Worm (Caenorhabditis elegans): ENCODE measurements around the gene pqn-90.
"Not testable (repeated sequence)": the region's sequence is repeated elsewhere in the genome, so short reads cannot be mapped to it uniquely, and the experiment has no call there.

Gene pqn-90

DNA sequence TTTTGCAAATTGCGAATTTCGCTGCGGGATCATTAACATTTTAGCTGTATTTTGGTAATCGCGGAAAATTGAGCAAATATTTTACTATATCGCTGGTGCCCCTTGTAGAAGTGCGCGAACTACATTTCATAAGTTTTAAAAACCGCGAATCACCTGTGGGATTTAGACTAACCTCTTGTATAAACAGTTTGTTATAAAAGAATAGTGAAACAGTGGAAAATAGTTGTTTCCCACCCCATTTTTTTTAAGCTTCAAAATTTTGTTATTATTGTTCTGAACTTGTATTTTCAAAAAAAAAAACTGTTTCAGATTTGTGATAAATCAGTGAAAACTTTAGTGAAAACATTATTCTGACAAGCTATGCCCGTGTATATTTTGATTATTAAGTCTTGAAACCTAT, 24.4 kb upstream of the pqn-90 start:
- TF ChIP-seq pha-4 (tag; optimal IDR thresholded peaks at IDR 0.05) (no peak), unc-120 (tag; optimal IDR thresholded peaks at IDR 0.05; ENCODE audit: poor library complexity, severe bottlenecking) (no peak), lin-13 (tag; optimal IDR thresholded peaks at IDR 0.05) (no peak)

DNA sequence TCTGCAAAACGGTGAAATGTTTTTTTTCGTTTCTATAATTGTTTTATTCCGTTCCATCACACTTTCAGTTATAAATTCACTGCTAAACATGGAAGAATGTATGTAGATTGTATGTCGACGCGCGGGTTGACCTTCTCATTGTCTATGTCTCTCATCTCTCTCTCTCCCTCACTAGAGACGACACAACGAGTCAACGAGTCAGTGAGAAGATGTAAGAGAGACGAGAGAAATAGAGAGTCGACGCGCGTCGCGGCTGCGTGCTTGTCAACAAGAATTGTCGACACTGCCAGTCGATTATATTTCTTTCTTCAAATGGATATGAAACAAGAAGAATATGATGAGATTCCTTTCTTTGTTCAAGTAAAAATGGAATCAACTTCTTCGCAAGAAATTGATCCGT, 20.9 kb upstream of the pqn-90 start, which contains the start of gene Y73F8A.13:
Y73F8A.13 (plus strand) TSS at position 240 of the 400 bp plus-strand sequence.
- TF ChIP-seq mep-1 (tag; optimal IDR thresholded peaks at IDR 0.05) (no peak), snpc-4 (tag; optimal IDR thresholded peaks at IDR 0.05) (no peak), hlh-1 (tag; optimal IDR thresholded peaks at IDR 0.05) (peak; percentile 2), nhr-76 (tag; optimal IDR thresholded peaks at IDR 0.05) (no peak), cnd-1 (tag; optimal IDR thresholded peaks at IDR 0.05) (no peak), nhr-28 (tag; optimal IDR thresholded peaks at IDR 0.05) (no peak), pha-4 (tag; optimal IDR thresholded peaks at IDR 0.05) (peak; percentile 33)

DNA sequence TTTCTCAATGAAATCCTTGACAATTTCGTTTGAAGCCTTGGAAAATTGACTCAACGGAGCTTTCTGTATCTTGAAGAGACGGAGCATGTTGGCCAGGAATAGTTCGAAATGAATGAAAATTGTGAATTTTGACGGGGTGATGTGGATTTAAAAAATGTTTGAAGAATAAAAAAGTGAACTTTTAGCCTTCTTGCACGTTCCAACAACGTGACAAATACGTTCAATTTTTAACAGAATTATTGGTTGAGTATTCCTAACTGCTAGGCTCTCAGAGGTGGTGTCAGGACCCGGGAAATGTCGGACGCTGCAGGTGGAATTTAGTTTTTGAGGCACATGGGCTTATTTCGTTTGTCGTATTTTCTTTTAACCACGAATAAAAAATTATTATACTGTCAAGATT, 20.5 kb upstream of the pqn-90 start, which contains the start of gene Y73F8A.12:
Y73F8A.12 (minus strand) TSS at position 101 of the 400 bp plus-strand sequence.
- not testable (repeated sequence) for TF ChIP-seq nhr-12 (tag; optimal IDR thresholded peaks at IDR 0.05); tbx-8 (GFP tag; optimal IDR thresholded peaks at IDR 0.05); mls-2 (tag; optimal IDR thresholded peaks at IDR 0.05)

DNA sequence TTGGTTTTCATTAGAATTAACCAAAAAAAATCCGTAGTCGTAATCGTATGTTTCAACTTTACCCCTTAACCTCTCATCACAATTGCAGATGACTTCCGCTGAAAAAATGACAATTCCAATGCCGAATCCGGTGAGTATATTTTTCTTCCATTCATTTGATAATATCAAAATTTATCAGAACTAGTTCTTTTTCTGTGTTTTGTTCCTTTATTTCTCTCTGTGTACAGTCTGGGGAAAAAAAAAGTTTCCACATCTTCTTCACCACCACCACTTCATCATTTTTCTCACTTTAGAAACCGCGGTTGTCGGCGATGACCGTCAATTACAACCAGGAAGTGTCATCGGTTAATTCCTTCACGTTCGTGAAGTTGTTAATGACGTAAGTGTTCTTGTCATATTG, 11.1 kb upstream of the pqn-90 start, which contains the start of gene best-21:
best-21 (plus strand) TSS at position 301 of the 400 bp plus-strand sequence.
- TF ChIP-seq bed-3 (GFP tag; optimal IDR thresholded peaks at IDR 0.05) (no peak), ces-1 (GFP tag; optimal IDR thresholded peaks at IDR 0.05) (no peak), nhr-12 (tag; optimal IDR thresholded peaks at IDR 0.05) (no peak)

DNA sequence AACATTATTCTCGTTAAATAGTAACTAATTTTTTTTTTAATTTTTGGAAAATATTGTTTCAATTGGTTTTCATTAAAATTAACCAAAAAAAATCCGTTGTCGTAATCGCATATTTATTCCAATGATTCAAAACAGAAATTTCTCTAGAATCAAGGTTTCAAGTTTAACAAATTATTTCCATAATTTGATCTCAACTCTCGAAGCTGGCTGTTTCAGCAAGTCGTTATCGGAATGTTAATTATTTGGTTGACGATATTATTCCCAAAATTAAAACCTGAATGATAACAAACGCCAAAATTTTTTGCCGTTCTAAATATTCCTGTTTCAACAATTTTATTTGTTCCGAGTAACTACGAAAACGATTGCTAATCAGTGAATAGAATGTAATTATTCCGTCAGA, 9.0 kb upstream of the pqn-90 start:
- TF ChIP-seq blmp-1 (tag; optimal IDR thresholded peaks at IDR 0.05), result no peak
- no peak for TF ChIP-seq nhr-237 (tag; optimal IDR thresholded peaks at IDR 0.05)
- TF ChIP-seq nhr-76 (tag; optimal IDR thresholded peaks at IDR 0.05), result no peak
- no peak for TF ChIP-seq hlh-1 (tag; optimal IDR thresholded peaks at IDR 0.05)
- no peak for TF ChIP-seq ceh-43 (GFP tag; optimal IDR thresholded peaks at IDR 0.05)
- no peak for TF ChIP-seq elt-3 (tag; optimal IDR thresholded peaks at IDR 0.05)
- no peak for TF ChIP-seq zip-8 (tag; optimal IDR thresholded peaks at IDR 0.05)
- no peak for TF ChIP-seq ceh-39 (tag; optimal IDR thresholded peaks at IDR 0.05)
- TF ChIP-seq unc-120 (tag; optimal IDR thresholded peaks at IDR 0.05; ENCODE audit: poor library complexity, severe bottlenecking), result no peak
- TF ChIP-seq cnd-1 (tag; optimal IDR thresholded peaks at IDR 0.05), result no peak
- TF ChIP-seq lin-13 (tag; optimal IDR thresholded peaks at IDR 0.05), result no peak
- TF ChIP-seq pha-4 (tag; optimal IDR thresholded peaks at IDR 0.05), result no peak
- no peak for TF ChIP-seq ham-2 (GFP tag; optimal IDR thresholded peaks at IDR 0.05)

DNA sequence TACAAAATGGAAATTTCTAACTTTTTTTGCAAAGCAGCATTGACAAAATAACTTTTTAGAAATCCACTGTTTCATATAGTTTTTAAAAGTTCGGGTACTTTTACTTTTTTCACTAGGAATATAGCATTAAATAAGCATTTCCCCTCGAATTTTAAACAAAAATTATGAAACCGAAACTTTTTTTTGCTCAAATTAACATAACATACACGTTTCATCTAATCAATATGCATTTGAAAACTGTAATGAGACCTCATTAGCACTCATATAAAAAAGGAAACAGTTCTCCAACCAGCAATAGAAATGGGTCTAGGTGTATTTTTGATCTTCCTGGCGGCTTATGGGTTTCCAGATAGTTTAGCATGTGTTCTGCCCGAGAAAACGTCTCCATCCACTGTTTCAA, 3.0 kb upstream of the pqn-90 start, which contains the start of gene Y73F8A.10:
Y73F8A.10 (plus strand) TSS at position 301 of the 400 bp plus-strand sequence.
- no peak for TF ChIP-seq lin-32 (GFP tag; optimal IDR thresholded peaks at IDR 0.05)
- no peak for TF ChIP-seq sptf-1 (tag; optimal IDR thresholded peaks at IDR 0.05)
- TF ChIP-seq mab-5 (tag; optimal IDR thresholded peaks at IDR 0.05), result no peak
- no peak for TF ChIP-seq nhr-237 (tag; optimal IDR thresholded peaks at IDR 0.05)
- TF ChIP-seq lsy-2 (tag; optimal IDR thresholded peaks at IDR 0.05), result no peak
- no peak for TF ChIP-seq unc-120 (tag; optimal IDR thresholded peaks at IDR 0.05; ENCODE audit: poor library complexity, severe bottlenecking)
- no peak for TF ChIP-seq ceh-83 (GFP tag; optimal IDR thresholded peaks at IDR 0.05)
- TF ChIP-seq unc-62 (GFP tag; optimal IDR thresholded peaks at IDR 0.05), result no peak

DNA sequence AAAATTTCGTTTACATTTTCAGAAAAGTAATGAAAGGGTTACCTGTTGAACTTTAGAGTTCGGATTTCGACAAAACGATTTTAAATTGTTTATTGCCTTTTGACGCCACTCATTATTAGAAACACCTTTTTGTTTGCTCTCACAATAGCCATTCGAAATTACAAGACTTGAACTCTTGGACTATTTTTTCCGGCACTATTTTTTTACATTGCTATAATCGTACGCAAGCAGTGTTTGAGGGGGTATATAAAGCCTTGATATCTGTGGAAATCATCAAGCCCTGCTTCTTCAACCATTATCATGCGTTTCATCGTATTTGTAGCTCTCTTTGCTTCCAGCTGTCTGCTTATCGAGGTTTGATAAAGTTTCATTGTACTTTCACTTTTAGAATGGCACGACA, 545 bp upstream of the pqn-90 start, which contains the start of gene pqn-91:
pqn-91 (plus strand) TSS at position 301 of the 400 bp plus-strand sequence.
- TF ChIP-seq lin-13 (tag; optimal IDR thresholded peaks at IDR 0.05) (no peak), nhr-12 (tag; optimal IDR thresholded peaks at IDR 0.05) (no peak), ceh-83 (GFP tag; optimal IDR thresholded peaks at IDR 0.05) (no peak), cnd-1 (tag; optimal IDR thresholded peaks at IDR 0.05) (no peak), unc-39 (tag; optimal IDR thresholded peaks at IDR 0.05) (no peak)

All from whole organism, mixed stage, embryonic.